Worm (Caenorhabditis elegans) whole organism, young adult: ENCODE measurements around the gene pfs-2.

Source experiments
- B0336.3 ChIP-seq: fragments of 200-800 bp; sonication (Bioruptor generic); IDR thresholded peaks from 2 replicates; pipeline ENCODE4 v1.3.6; 2022; ENCODE audit warnings: missing genetic modification characterization, missing compliant biosample characterization
- D2030.7 ChIP-seq: fragments of 200-800 bp; sonication (Bioruptor generic); IDR thresholded peaks from 2 replicates; pipeline ENCODE4 v1.3.6; 2022; ENCODE audit warnings: missing genetic modification reagents, missing genetic modification characterization, missing compliant biosample characterization
- T07F8.4 ChIP-seq: sonication (generic microtip); optimal IDR thresholded peaks from 2 replicates; lab custom pipeline; 2016; ENCODE audit warnings: mild to moderate bottlenecking, missing genetic modification characterization, moderate library complexity, missing compliant biosample characterization
- Y53G8AR.9 ChIP-seq: fragments of 200-800 bp; sonication (Bioruptor generic); conservative IDR thresholded peaks from 2 replicates; pipeline ENCODE4 v1.3.6; 2022; ENCODE audit warnings: missing genetic modification reagents, missing genetic modification characterization, missing compliant biosample characterization
- Y79H2A.3 ChIP-seq: fragments of 200-800 bp; sonication (Bioruptor generic); conservative IDR thresholded peaks from 2 replicates; pipeline ENCODE4 v1.3.6; 2022; ENCODE audit warnings: missing genetic modification reagents, missing genetic modification characterization, missing compliant biosample characterization
- bed-1 ChIP-seq: fragments of 200-800 bp; sonication (Bioruptor generic); IDR thresholded peaks from 2 replicates; pipeline ENCODE4 v1.3.6; 2022; ENCODE audit warnings: missing genetic modification reagents, missing genetic modification characterization, missing compliant biosample characterization
- cebp-2 ChIP-seq: fragments of 200-800 bp; sonication (Bioruptor generic); IDR thresholded peaks from 2 replicates; pipeline ENCODE4 v1.3.6; 2022; ENCODE audit warnings: missing genetic modification characterization, missing compliant biosample characterization
- ceh-91 ChIP-seq: fragments of 200-800 bp; sonication (Bioruptor generic); IDR thresholded peaks from 2 replicates; pipeline ENCODE4 v1.3.6; 2022; ENCODE audit warnings: missing genetic modification reagents, missing genetic modification characterization, missing compliant biosample characterization
- chd-7 ChIP-seq: sonication (generic microtip); optimal IDR thresholded peaks from 2 replicates; lab custom pipeline; 2016; ENCODE audit warnings: mild to moderate bottlenecking, missing genetic modification characterization, moderate library complexity, missing compliant biosample characterization
- die-1 ChIP-seq: sonication (generic microtip); optimal IDR thresholded peaks from 2 replicates; lab custom pipeline; 2016; ENCODE audit warnings: missing genotype, mild to moderate bottlenecking, missing genetic modification characterization, missing compliant biosample characterization
- egrh-3 ChIP-seq: fragments of 200-800 bp; sonication (Bioruptor generic); IDR thresholded peaks from 2 replicates; pipeline ENCODE4 v1.3.6; 2022; ENCODE audit warnings: missing genetic modification reagents, missing genetic modification characterization, missing compliant biosample characterization
- hsf-1 ChIP-seq: fragments of 200-800 bp; sonication (Bioruptor generic); IDR thresholded peaks from 2 replicates; pipeline ENCODE4 v1.3.6; 2022; ENCODE audit warnings: missing genetic modification reagents, missing genetic modification characterization, missing compliant biosample characterization
- lag-1 ChIP-seq: fragments of 200-800 bp; sonication (Bioruptor generic); IDR thresholded peaks from 2 replicates; pipeline ENCODE4 v1.3.6; 2022; ENCODE audit warnings: missing genetic modification reagents, missing genetic modification characterization, missing compliant biosample characterization
- let-526 ChIP-seq: fragments of 200-800 bp; sonication (Bioruptor generic); IDR thresholded peaks from 2 replicates; pipeline ENCODE4 v1.3.6; 2022; ENCODE audit warnings: missing genetic modification reagents, missing genetic modification characterization, missing compliant biosample characterization
- mel-28 ChIP-seq: sonication (generic microtip); optimal IDR thresholded peaks from 2 replicates; lab custom pipeline; 2016; ENCODE audit warnings: borderline replicate concordance, mild to moderate bottlenecking, missing genetic modification characterization, missing compliant biosample characterization
- mes-4 ChIP-seq: sonication (generic microtip); optimal IDR thresholded peaks from 2 replicates; lab custom pipeline; 2016; ENCODE audit warnings: missing genotype, missing genetic modification characterization, missing compliant biosample characterization
- nfya-1 ChIP-seq: sonication (generic microtip); optimal IDR thresholded peaks from 2 replicates; lab custom pipeline; 2017; ENCODE audit warnings: antibody characterized with exemption, missing compliant biosample characterization, missing genetic modification characterization, borderline replicate concordance; ENCODE audit not compliant: insufficient read depth
- nhr-27 ChIP-seq: fragments of 200-800 bp; sonication (Bioruptor generic); optimal IDR thresholded peaks from 2 replicates; lab custom pipeline; 2018; ENCODE audit warnings: mild to moderate bottlenecking, missing genetic modification characterization, moderate library complexity, missing compliant biosample characterization
- pbrm-1 ChIP-seq: fragments of 200-800 bp; sonication (Bioruptor generic); IDR thresholded peaks from 2 replicates; pipeline ENCODE4 v1.3.6; 2022; ENCODE audit warnings: missing genetic modification reagents, missing genetic modification characterization, missing compliant biosample characterization
- rec-8 ChIP-seq, 2 experiments: sonication (generic microtip); optimal IDR thresholded peaks; 2 replicates each; lab custom pipeline; 2016; ENCODE audit warnings: mild to moderate bottlenecking in 2 of 2, missing genetic modification characterization in 2 of 2, missing genetic modification reagents in 2 of 2, missing genotype in 2 of 2, missing biosample characterization in 1 of 2, missing compliant biosample characterization in 1 of 2, moderate library complexity in 1 of 2
- repo-1 ChIP-seq: sonication (generic microtip); optimal IDR thresholded peaks from 2 replicates; lab custom pipeline; 2017; ENCODE audit warnings: mild to moderate bottlenecking, missing genetic modification characterization, missing compliant biosample characterization
- rpc-1 ChIP-seq, 2 experiments: fragments of 150-350 bp in 1 of 2; sonication (generic microtip) in 1 of 2; optimal IDR thresholded peaks; 2 replicates each; lab custom pipeline; 2014 to 2018; ENCODE audit warnings: missing biosample characterization in 1 of 2, missing genetic modification characterization in 1 of 2, missing genetic modification reagents in 1 of 2, missing genotype in 1 of 2
- snpc-1.1 ChIP-seq: sonication (generic microtip); optimal IDR thresholded peaks from 2 replicates; lab custom pipeline; 2017; ENCODE audit warnings: missing genetic modification characterization, mild to moderate bottlenecking, missing compliant biosample characterization, antibody characterized with exemption, moderate library complexity, missing genotype, missing genetic modification reagents; ENCODE audit not compliant: insufficient read depth
- snpc-1.3 ChIP-seq: sonication (generic microtip); optimal IDR thresholded peaks from 2 replicates; lab custom pipeline; 2017; ENCODE audit warnings: missing genetic modification characterization, mild to moderate bottlenecking, missing compliant biosample characterization, antibody characterized with exemption, moderate library complexity, missing genotype, missing genetic modification reagents; ENCODE audit not compliant: insufficient read depth
- snpc-3.4 ChIP-seq: sonication (generic microtip); optimal IDR thresholded peaks from 2 replicates; lab custom pipeline; 2017; ENCODE audit warnings: missing genetic modification characterization, mild to moderate bottlenecking, missing compliant biosample characterization, antibody characterized with exemption, moderate library complexity, missing genotype, missing genetic modification reagents
- snpc-4 ChIP-seq, 5 experiments: fragments of 150-350 bp in 1 of 5; sonication (generic microtip) in 4 of 5; optimal IDR thresholded peaks; 2 replicates each; lab custom pipeline; 2014 to 2018; ENCODE audit warnings: missing genetic modification characterization in 5 of 5, missing biosample characterization in 3 of 5, antibody characterized with exemption in 2 of 5, mild to moderate bottlenecking in 2 of 5, missing compliant biosample characterization in 2 of 5, missing genotype in 2 of 5, moderate library complexity in 2 of 5, missing genetic modification reagents in 1 of 5
- unc-130 ChIP-seq: sonication (generic microtip); optimal IDR thresholded peaks from 2 replicates; lab custom pipeline; 2016; ENCODE audit warnings: missing genetic modification reagents, missing genetic modification characterization, missing compliant biosample characterization
- xnd-1 ChIP-seq: sonication (generic microtip); optimal IDR thresholded peaks from 2 replicates; lab custom pipeline; 2016; ENCODE audit warnings: missing genotype, missing genetic modification reagents, missing genetic modification characterization, missing compliant biosample characterization
- zfh-2 ChIP-seq: fragments of 200-800 bp; sonication (Bioruptor generic); conservative IDR thresholded peaks from 2 replicates; pipeline ENCODE4 v1.3.6; 2022; ENCODE audit warnings: missing genetic modification reagents, missing genetic modification characterization, missing compliant biosample characterization
- ztf-28 ChIP-seq: fragments of 200-800 bp; sonication (Bioruptor generic); IDR thresholded peaks from 2 replicates; pipeline ENCODE4 v1.3.6; 2022; ENCODE audit warnings: missing genetic modification reagents, missing genetic modification characterization, missing compliant biosample characterization
- ztf-3 ChIP-seq: fragments of 200-800 bp; sonication (Bioruptor generic); optimal IDR thresholded peaks from 2 replicates; lab custom pipeline; 2018; ENCODE audit warnings: mild to moderate bottlenecking, missing genetic modification characterization, missing compliant biosample characterization
- ztf-6 ChIP-seq: fragments of 200-800 bp; sonication (Bioruptor generic); IDR thresholded peaks from 2 replicates; pipeline ENCODE4 v1.3.6; 2022; ENCODE audit warnings: missing genetic modification reagents, missing genetic modification characterization, missing compliant biosample characterization

Gene pfs-2

ce11 chrII:14359007-14359406, 841 bp downstream of the pfs-2 start:
- TF ChIP-seq snpc-1.1 (tag; lab: Kevin White, UChicago) (peak; percentile 8), pbrm-1 (no peak)
- TF ChIP-seq, all 124 proteins: peak for 1

ce11 chrII:14360675-14361074, 2.5 kb downstream of the pfs-2 start:
- TF ChIP-seq ztf-3 (GFP tag; lab: Kevin White, UChicago) = no peak
- 0 out of 2 replicates have a peak, but pooled peaks have one; percentile 4 for TF ChIP-seq bed-1 (GFP tag; lab: Robert Waterston, UW)
- no peak for TF ChIP-seq repo-1 (tag; lab: Kevin White, UChicago)
- no peak for TF ChIP-seq D2030.7 (GFP tag; lab: Robert Waterston, UW)
- TF ChIP-seq T07F8.4 (tag; lab: Kevin White, UChicago) = no peak
- TF ChIP-seq Y53G8AR.9 (GFP tag; lab: Robert Waterston, UW) = no peak
- TF ChIP-seq zfh-2 (GFP tag; lab: Robert Waterston, UW) = peak; percentile 52; the same call in 1 of the 2 replicates
- no peak for TF ChIP-seq nfya-1
- no peak for TF ChIP-seq hsf-1
- no peak for TF ChIP-seq snpc-3.4 (tag; lab: Kevin White, UChicago)
- TF ChIP-seq die-1 (tag; lab: Kevin White, UChicago) = no peak

- no peak for TF ChIP-seq rec-8 (tag; optimal IDR thresholded peaks at IDR 0.05; lab: Kevin White, UChicago)
- TF ChIP-seq mes-4 = no peak
- TF ChIP-seq xnd-1 = no peak
- no peak for TF ChIP-seq unc-130
- TF ChIP-seq ztf-6 (GFP tag; lab: Robert Waterston, UW) = no peak
- TF ChIP-seq snpc-1.3 (tag; lab: Kevin White, UChicago) = no peak
- TF ChIP-seq rpc-1 (optimal IDR thresholded peaks at IDR 0.05; lab: Kevin White, UChicago) = no peak
- no peak for TF ChIP-seq rpc-1 (tag; optimal IDR thresholded peaks at IDR 0.05; lab: Kevin White, UChicago)
- TF ChIP-seq snpc-4 (GFP tag; optimal IDR thresholded peaks at IDR 0.05; lab: Kevin White, UChicago) = no peak
- no peak for TF ChIP-seq snpc-4 (tag; optimal IDR thresholded peaks at IDR 0.05; lab: Kevin White, UChicago)
- TF ChIP-seq Y79H2A.3 = no peak
- TF ChIP-seq lag-1 (GFP tag; lab: Robert Waterston, UW) = no peak
- TF ChIP-seq let-526 (GFP tag; lab: Robert Waterston, UW) = no peak
- TF ChIP-seq B0336.3 (GFP tag; lab: Robert Waterston, UW) = no peak
- TF ChIP-seq ceh-91 (GFP tag; lab: Robert Waterston, UW) = no peak
- TF ChIP-seq Y53G8AR.9 (GFP tag; lab: Robert Waterston, UW) = no peak
- no peak for TF ChIP-seq mel-28 (tag; lab: Kevin White, UChicago)
- TF ChIP-seq chd-7 (tag; lab: Kevin White, UChicago) = no peak
- no peak for TF ChIP-seq ztf-28 (GFP tag; lab: Robert Waterston, UW)
- no peak for TF ChIP-seq cebp-2 (GFP tag; lab: Robert Waterston, UW)
- no peak for TF ChIP-seq nhr-27 (tag; lab: Kevin White, UChicago)
- no peak for TF ChIP-seq egrh-3 (GFP tag; lab: Robert Waterston, UW)
- TF ChIP-seq, all 124 proteins: peak for 0
These were observed 3.6 kb downstream of the pfs-2 start, which contains the start of gene tebp-1 for ce11 chrII:14361719-14362118. tebp-1 (plus strand) TSS chrII:14362019.
